Fruit fly (Drosophila melanogaster): ENCODE data around the gene Nazo.
A peak's percentile ranks its signal among the peaks of the same experiment; 100 is the strongest.

Gene Nazo

dm6 chr3R:8333768-8334470, 46.2 kb downstream of the Nazo start, which contains the start of gene Poxm (continued):
- TF ChIP-seq tai (GFP tag; optimal IDR thresholded peaks at IDR 0.05) (no peak), brk (GFP tag; optimal IDR thresholded peaks at IDR 0.05) (no peak), br (GFP tag; optimal IDR thresholded peaks at IDR 0.05) (peak; percentile 62), Dif (GFP tag; optimal IDR thresholded peaks at IDR 0.05; ENCODE audit: partially characterized antibody) (peak; percentile 78), sv (GFP tag; optimal IDR thresholded peaks at IDR 0.05) (peak; percentile 83), lola (GFP tag; optimal IDR thresholded peaks at IDR 0.05) (no peak), OdsH (GFP tag; optimal IDR thresholded peaks at IDR 0.05) (peak; percentile 85), GATAd (GFP tag; optimal IDR thresholded peaks at IDR 0.05) (no peak), Jra (GFP tag; optimal IDR thresholded peaks at IDR 0.05) (peak; percentile 26), ey (GFP tag; optimal IDR thresholded peaks at IDR 0.05) (peak; percentile 79)

- no peak for TF ChIP-seq OdsH (GFP tag; optimal IDR thresholded peaks at IDR 0.05)
- peak; percentile 8 for TF ChIP-seq psq (GFP tag; optimal IDR thresholded peaks at IDR 0.05)
Measured at dm6 chr3R:8334471-8334783, 46.8 kb downstream of the Nazo start.

dm6 chr3R:8334982-8335381, 47.3 kb downstream of the Nazo start:
- TF ChIP-seq dsf (GFP tag; optimal IDR thresholded peaks at IDR 0.05; ENCODE audit: borderline replicate concordance) (no peak), dl (GFP tag; optimal IDR thresholded peaks at IDR 0.05; ENCODE audit: insufficient read depth in 1 of 2, partially characterized antibody in 2 of 2) (no peak), tai (GFP tag; optimal IDR thresholded peaks at IDR 0.05) (no peak), br (GFP tag; optimal IDR thresholded peaks at IDR 0.05) (no peak), Mio (GFP tag; optimal IDR thresholded peaks at IDR 0.05) (no peak), Vsx2 (GFP tag; optimal IDR thresholded peaks at IDR 0.05; ENCODE audit: partially characterized antibody) (no peak), dmrt93B (GFP tag; optimal IDR thresholded peaks at IDR 0.05) (no peak), OdsH (GFP tag; optimal IDR thresholded peaks at IDR 0.05) (no peak), woc (GFP tag; optimal IDR thresholded peaks at IDR 0.05) (no peak), sage (GFP tag; optimal IDR thresholded peaks at IDR 0.05) (no peak), lola (GFP tag; optimal IDR thresholded peaks at IDR 0.05) (no peak), Myc (optimal IDR thresholded peaks at IDR 0.05) (no peak), Abd-B (GFP tag; optimal IDR thresholded peaks at IDR 0.05) (no peak), fru (GFP tag; optimal IDR thresholded peaks at IDR 0.05) (no peak), pan (optimal IDR thresholded peaks at IDR 0.05) (no peak), HLH106 (tag; optimal IDR thresholded peaks at IDR 0.05) (no peak), Hr83 (GFP tag; optimal IDR thresholded peaks at IDR 0.05; ENCODE audit: poor library complexity, severe bottlenecking) (no peak), jim (GFP tag; optimal IDR thresholded peaks at IDR 0.05) (no peak), Hnf4 (GFP tag; optimal IDR thresholded peaks at IDR 0.05) (no peak)

dm6 chr3R:8336012-8336567, 48.4 kb downstream of the Nazo start:
- TF ChIP-seq Hr78 (GFP tag; optimal IDR thresholded peaks at IDR 0.05) (no peak), usp (GFP tag; optimal IDR thresholded peaks at IDR 0.05) (no peak), fru (GFP tag; optimal IDR thresholded peaks at IDR 0.05) (no peak), pan (optimal IDR thresholded peaks at IDR 0.05) (no peak), Dif (GFP tag; optimal IDR thresholded peaks at IDR 0.05; ENCODE audit: partially characterized antibody) (no peak), Myc (optimal IDR thresholded peaks at IDR 0.05) (no peak)
